Worm (Caenorhabditis elegans): Measurements from ENCODE around the gene glr-8.

DNA sequence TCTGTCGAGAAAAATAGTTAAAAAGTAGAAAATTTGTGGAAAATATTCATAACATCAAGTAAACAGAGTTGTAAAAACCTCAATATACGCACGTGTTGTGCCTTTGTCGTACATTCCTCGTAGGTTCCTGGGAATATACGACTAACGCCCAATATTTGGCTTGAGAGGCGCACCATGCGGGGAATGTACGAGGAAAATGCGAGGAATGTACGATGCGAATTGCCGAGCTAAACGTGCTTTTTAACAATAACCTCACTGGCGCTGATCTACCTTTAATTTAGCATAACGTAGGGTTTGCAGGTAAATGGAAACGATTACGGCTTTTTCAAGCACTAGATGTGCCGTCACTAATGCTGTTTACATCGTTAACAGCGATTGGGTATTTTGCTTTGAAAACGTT lies 37.3 kb upstream of the glr-8 start, which contains the start of gene C15B12.9:
- TF ChIP-seq ztf-11 (tag; optimal IDR thresholded peaks at IDR 0.05) (no peak), mbf-1 (tag; optimal IDR thresholded peaks at IDR 0.05) (no peak), nhr-237 (tag; optimal IDR thresholded peaks at IDR 0.05) (no peak), lin-39 (tag; optimal IDR thresholded peaks at IDR 0.05) (no peak), nhr-10 (tag; optimal IDR thresholded peaks at IDR 0.05) (no peak), ceh-16 (tag; optimal IDR thresholded peaks at IDR 0.05) (no peak), nhr-12 (tag; optimal IDR thresholded peaks at IDR 0.05) (no peak)

All from whole organism, L2 larva.